Worm (Caenorhabditis elegans) whole organism, L2 larva: ENCODE results near the gene F02A9.1.

ENCODE experiments used
- ama-1 ChIP-seq: fragments of 150-350 bp; optimal IDR thresholded peaks from 2 replicates; lab custom pipeline; 2018; ENCODE audit warnings: inconsistent platforms
- ceh-82 ChIP-seq: fragments of 150-350 bp; optimal IDR thresholded peaks from 2 replicates; lab custom pipeline; 2014; ENCODE audit warnings: missing biosample characterization, missing genetic modification characterization
- egl-27 ChIP-seq: sonication (generic microtip); optimal IDR thresholded peaks from 3 replicates; lab custom pipeline; 2017; ENCODE audit warnings: missing biosample characterization, missing genetic modification reagents, missing genetic modification characterization
- elt-3 ChIP-seq: sonication (generic microtip); optimal IDR thresholded peaks from 2 replicates; lab custom pipeline; 2017; ENCODE audit warnings: missing biosample characterization, missing genetic modification characterization
- fos-1 ChIP-seq: fragments of 150-350 bp; optimal IDR thresholded peaks from 2 replicates; lab custom pipeline; 2014; ENCODE audit warnings: missing biosample characterization, missing genetic modification characterization
- nhr-77 ChIP-seq: fragments of 150-350 bp; optimal IDR thresholded peaks from 2 replicates; lab custom pipeline; 2014; ENCODE audit warnings: missing biosample characterization, missing genetic modification characterization
- ztf-11 ChIP-seq: sonication (generic microtip); optimal IDR thresholded peaks from 2 replicates; lab custom pipeline; 2017; ENCODE audit warnings: missing biosample characterization, missing genetic modification characterization

- TF ChIP-seq ztf-11 (tag; lab: Kevin White, UChicago) (no peak), nhr-77 (tag; lab: Kevin White, UChicago) (no peak), fos-1 (no peak), egl-27 (tag; lab: Kevin White, UChicago) (no peak), ceh-82 (tag; lab: Kevin White, UChicago) (no peak), elt-3 (no peak), ama-1 (no peak)
Observed at ce11 chrIII:9105653-9106052, 28.0 kb upstream of the F02A9.1 start.
